Worm (Caenorhabditis elegans): ENCODE results near the gene msp-64.

ce11 chrII:5833136-5833535 lies 23.0 kb upstream of the msp-64 start, which contains the start of gene gtap-1:
- TF ChIP-seq lin-13 (tag; optimal IDR thresholded peaks at IDR 0.05), result no peak
- TF ChIP-seq unc-62 (GFP tag; optimal IDR thresholded peaks at IDR 0.05), result no peak
- TF ChIP-seq pha-4 (tag; optimal IDR thresholded peaks at IDR 0.05), result no peak
- no peak for TF ChIP-seq bed-3 (GFP tag; optimal IDR thresholded peaks at IDR 0.05)
- TF ChIP-seq lsy-2 (tag; optimal IDR thresholded peaks at IDR 0.05), result no peak

Measured in whole organism, mixed stage, embryonic.